Worm (Caenorhabditis elegans): ENCODE data around the gene galt-1.

- no peak for TF ChIP-seq ztf-23 (GFP tag; IDR thresholded peaks at IDR 0.05)
- no peak for TF ChIP-seq flt-1 (GFP tag; IDR thresholded peaks at IDR 0.05)
- TF ChIP-seq med-1 (GFP tag; optimal IDR thresholded peaks at IDR 0.05; ENCODE audit: insufficient read depth) = no peak
- TF ChIP-seq klf-2 (GFP tag; conservative IDR thresholded peaks at IDR 0.05) = no peak
- no peak for TF ChIP-seq T22C8.4 (GFP tag; IDR thresholded peaks at IDR 0.05)
- TF ChIP-seq tab-1 (GFP tag; IDR thresholded peaks at IDR 0.05) = no peak
- TF ChIP-seq ref-1 (GFP tag; conservative IDR thresholded peaks at IDR 0.05) = no peak
Observed at ce11 chrV:5951133-5951532, 20.4 kb downstream of the galt-1 start, which contains the start of gene M03F8.1.
